Worm (Caenorhabditis elegans) whole organism, early embryonic: ENCODE data around the gene lgc-44.

Experiments used
- B0310.2 ChIP-seq: sonication (generic microtip); optimal IDR thresholded peaks from 2 replicates; lab custom pipeline; 2016; ENCODE audit warnings: mild to moderate bottlenecking, missing genetic modification characterization, missing compliant biosample characterization
- aly-1 ChIP-seq: sonication (generic microtip); optimal IDR thresholded peaks from 2 replicates; lab custom pipeline; 2016; ENCODE audit warnings: missing genetic modification characterization, missing compliant biosample characterization
- ama-1 ChIP-seq: fragments of 150-350 bp; optimal IDR thresholded peaks from 2 replicates; lab custom pipeline; 2014
- pes-1 ChIP-seq: fragments of 200-800 bp; sonication (Bioruptor generic); IDR thresholded peaks from 2 replicates; pipeline ENCODE4 v1.3.6; 2022; ENCODE audit warnings: missing genetic modification reagents, missing genetic modification characterization, missing compliant biosample characterization
- sea-1 ChIP-seq: fragments of 200-800 bp; sonication (Bioruptor generic); conservative IDR thresholded peaks from 2 replicates; pipeline ENCODE4 v1.3.6; 2022; ENCODE audit warnings: missing genetic modification characterization, missing compliant biosample characterization

- TF ChIP-seq aly-1 (tag; lab: Kevin White, UChicago) (no peak), ama-1 (lab: Kevin White, UChicago) (no peak), B0310.2 (tag; lab: Kevin White, UChicago) (no peak), pes-1 (no peak), sea-1 (GFP tag; lab: Robert Waterston, UW) (no peak)
Measured at ce11 chrV:11673746-11674365, 1.5 kb upstream of the lgc-44 start.
